Worm (Caenorhabditis elegans) whole organism, young adult: Measurements from ENCODE around the gene cdc-48.1.

Source experiments
- B0019.2 ChIP-seq: fragments of 200-800 bp; sonication (Bioruptor generic); conservative IDR thresholded peaks from 2 replicates; pipeline ENCODE4 v1.3.6; 2022; ENCODE audit warnings: missing genetic modification reagents, missing genetic modification characterization, missing compliant biosample characterization
- B0336.3 ChIP-seq: fragments of 200-800 bp; sonication (Bioruptor generic); IDR thresholded peaks from 2 replicates; pipeline ENCODE4 v1.3.6; 2022; ENCODE audit warnings: missing genetic modification characterization, missing compliant biosample characterization
- C06A6.2 ChIP-seq: fragments of 200-800 bp; sonication (Bioruptor generic); conservative IDR thresholded peaks from 2 replicates; pipeline ENCODE4 v1.3.6; 2022; ENCODE audit warnings: missing genetic modification characterization, missing compliant biosample characterization
- F49E8.2 ChIP-seq: sonication (generic microtip); optimal IDR thresholded peaks from 3 replicates; lab custom pipeline; 2017; ENCODE audit warnings: missing genetic modification characterization, mild to moderate bottlenecking, missing compliant biosample characterization, antibody characterized with exemption, moderate library complexity; ENCODE audit not compliant: insufficient read depth
- F55B11.4 ChIP-seq: sonication (generic microtip); optimal IDR thresholded peaks from 2 replicates; lab custom pipeline; 2016; ENCODE audit warnings: missing compliant biosample characterization, missing genetic modification characterization, borderline replicate concordance; ENCODE audit not compliant: insufficient read depth
- F57A8.1 ChIP-seq: fragments of 200-800 bp; sonication (Bioruptor generic); optimal IDR thresholded peaks from 2 replicates; lab custom pipeline; 2018; ENCODE audit warnings: mild to moderate bottlenecking, missing genetic modification characterization, moderate library complexity, missing compliant biosample characterization
- T07F8.4 ChIP-seq: sonication (generic microtip); optimal IDR thresholded peaks from 2 replicates; lab custom pipeline; 2016; ENCODE audit warnings: mild to moderate bottlenecking, missing genetic modification characterization, moderate library complexity, missing compliant biosample characterization
- T26A5.8 ChIP-seq: sonication (generic microtip); optimal IDR thresholded peaks from 2 replicates; lab custom pipeline; 2016; ENCODE audit warnings: missing genetic modification characterization, missing compliant biosample characterization
- Y53G8AR.9 ChIP-seq: fragments of 200-800 bp; sonication (Bioruptor generic); conservative IDR thresholded peaks from 2 replicates; pipeline ENCODE4 v1.3.6; 2022; ENCODE audit warnings: missing genetic modification reagents, missing genetic modification characterization, missing compliant biosample characterization
- Y79H2A.3 ChIP-seq: fragments of 200-800 bp; sonication (Bioruptor generic); conservative IDR thresholded peaks from 2 replicates; pipeline ENCODE4 v1.3.6; 2022; ENCODE audit warnings: missing genetic modification reagents, missing genetic modification characterization, missing compliant biosample characterization
- aptf-2 ChIP-seq: fragments of 200-800 bp; sonication (Bioruptor generic); conservative IDR thresholded peaks from 2 replicates; pipeline ENCODE4 v1.3.6; 2022; ENCODE audit warnings: missing genetic modification reagents, missing genetic modification characterization, missing compliant biosample characterization
- athp-1 ChIP-seq: sonication (generic microtip); optimal IDR thresholded peaks from 2 replicates; lab custom pipeline; 2017; ENCODE audit warnings: mild to moderate bottlenecking, missing genetic modification characterization, missing compliant biosample characterization
- attf-5 ChIP-seq: fragments of 200-800 bp; sonication (Bioruptor generic); optimal IDR thresholded peaks from 2 replicates; lab custom pipeline; 2018; ENCODE audit warnings: mild to moderate bottlenecking, missing genetic modification characterization, missing compliant biosample characterization
- bed-2 ChIP-seq: fragments of 200-800 bp; sonication (Bioruptor generic); IDR thresholded peaks from 2 replicates; pipeline ENCODE4 v1.3.6; 2022; ENCODE audit warnings: missing genetic modification reagents, missing genetic modification characterization, missing compliant biosample characterization
- ceh-79 ChIP-seq: sonication (generic microtip); optimal IDR thresholded peaks from 2 replicates; lab custom pipeline; 2017; ENCODE audit warnings: mild to moderate bottlenecking, missing genetic modification characterization, missing compliant biosample characterization
- chd-7 ChIP-seq: sonication (generic microtip); optimal IDR thresholded peaks from 2 replicates; lab custom pipeline; 2016; ENCODE audit warnings: mild to moderate bottlenecking, missing genetic modification characterization, moderate library complexity, missing compliant biosample characterization
- dpl-1 ChIP-seq: fragments of 150-350 bp; optimal IDR thresholded peaks from 2 replicates; lab custom pipeline; 2014; ENCODE audit warnings: missing biosample characterization, missing genetic modification reagents, missing genetic modification characterization
- efl-1 ChIP-seq: fragments of 150-350 bp; optimal IDR thresholded peaks from 2 replicates; lab custom pipeline; 2014; ENCODE audit warnings: missing biosample characterization, missing genetic modification reagents, missing genetic modification characterization
- egrh-3 ChIP-seq: fragments of 200-800 bp; sonication (Bioruptor generic); IDR thresholded peaks from 2 replicates; pipeline ENCODE4 v1.3.6; 2022; ENCODE audit warnings: missing genetic modification reagents, missing genetic modification characterization, missing compliant biosample characterization
- ekl-4 ChIP-seq: fragments of 200-800 bp; sonication (Bioruptor generic); IDR thresholded peaks from 2 replicates; pipeline ENCODE4 v1.3.6; 2022; ENCODE audit warnings: missing genetic modification reagents, missing genetic modification characterization, missing compliant biosample characterization
- fkh-3 ChIP-seq: sonication (generic microtip); optimal IDR thresholded peaks from 2 replicates; lab custom pipeline; 2016; ENCODE audit warnings: mild to moderate bottlenecking, missing genetic modification characterization, missing compliant biosample characterization
- him-1 ChIP-seq: sonication (generic microtip); optimal IDR thresholded peaks from 2 replicates; lab custom pipeline; 2016; ENCODE audit warnings: missing genotype, missing genetic modification reagents, missing genetic modification characterization, missing compliant biosample characterization
- hlh-26 ChIP-seq: fragments of 200-800 bp; sonication (Bioruptor generic); conservative IDR thresholded peaks from 2 replicates; pipeline ENCODE4 v1.3.6; 2022; ENCODE audit warnings: missing genetic modification reagents, missing genetic modification characterization, missing compliant biosample characterization
- hmg-1.2 ChIP-seq: fragments of 200-800 bp; sonication (Bioruptor generic); IDR thresholded peaks from 2 replicates; pipeline ENCODE4 v1.3.6; 2022; ENCODE audit warnings: missing genetic modification reagents, missing genetic modification characterization, missing compliant biosample characterization
- hrde-1 ChIP-seq: sonication (generic microtip); optimal IDR thresholded peaks from 2 replicates; lab custom pipeline; 2016; ENCODE audit warnings: missing genetic modification characterization, mild to moderate bottlenecking, missing compliant biosample characterization, moderate library complexity, missing genotype, missing genetic modification reagents, borderline replicate concordance
- hsf-1 ChIP-seq: fragments of 200-800 bp; sonication (Bioruptor generic); IDR thresholded peaks from 2 replicates; pipeline ENCODE4 v1.3.6; 2022; ENCODE audit warnings: missing genetic modification reagents, missing genetic modification characterization, missing compliant biosample characterization
- lag-1 ChIP-seq: fragments of 200-800 bp; sonication (Bioruptor generic); IDR thresholded peaks from 2 replicates; pipeline ENCODE4 v1.3.6; 2022; ENCODE audit warnings: missing genetic modification reagents, missing genetic modification characterization, missing compliant biosample characterization
- let-526 ChIP-seq: fragments of 200-800 bp; sonication (Bioruptor generic); IDR thresholded peaks from 2 replicates; pipeline ENCODE4 v1.3.6; 2022; ENCODE audit warnings: missing genetic modification reagents, missing genetic modification characterization, missing compliant biosample characterization
- let-607 ChIP-seq, 2 experiments: fragments of 200-800 bp in 1 of 2; sonication (Bioruptor generic) in 1 of 2; sonication (generic microtip) in 1 of 2; optimal IDR thresholded peaks; 2 replicates each; lab custom pipeline; 2016 to 2018; ENCODE audit warnings: mild to moderate bottlenecking in 2 of 2, missing compliant biosample characterization in 2 of 2, missing genetic modification characterization in 2 of 2, moderate library complexity in 2 of 2, missing genotype in 1 of 2
- lin-40 ChIP-seq: sonication (generic microtip); optimal IDR thresholded peaks from 2 replicates; lab custom pipeline; 2016; ENCODE audit warnings: missing genetic modification characterization, mild to moderate bottlenecking, missing compliant biosample characterization, missing genotype, missing genetic modification reagents
- madf-10 ChIP-seq: sonication (generic microtip); optimal IDR thresholded peaks from 2 replicates; lab custom pipeline; 2016; ENCODE audit warnings: mild to moderate bottlenecking, missing genetic modification characterization, missing compliant biosample characterization
- madf-6 ChIP-seq: fragments of 200-800 bp; sonication (Bioruptor generic); IDR thresholded peaks from 2 replicates; pipeline ENCODE4 v1.3.6; 2022; ENCODE audit warnings: missing genetic modification reagents, missing genetic modification characterization, missing compliant biosample characterization
- mel-28 ChIP-seq: sonication (generic microtip); optimal IDR thresholded peaks from 2 replicates; lab custom pipeline; 2016; ENCODE audit warnings: borderline replicate concordance, mild to moderate bottlenecking, missing genetic modification characterization, missing compliant biosample characterization
- nfya-2 ChIP-seq: fragments of 200-800 bp; sonication (Bioruptor generic); IDR thresholded peaks from 2 replicates; pipeline ENCODE4 v1.3.6; 2022; ENCODE audit warnings: missing genetic modification reagents, missing genetic modification characterization, missing compliant biosample characterization
- nhr-27 ChIP-seq: fragments of 200-800 bp; sonication (Bioruptor generic); optimal IDR thresholded peaks from 2 replicates; lab custom pipeline; 2018; ENCODE audit warnings: mild to moderate bottlenecking, missing genetic modification characterization, moderate library complexity, missing compliant biosample characterization
- nhr-90 ChIP-seq: sonication (generic microtip); optimal IDR thresholded peaks from 2 replicates; lab custom pipeline; 2016; ENCODE audit warnings: missing genotype, mild to moderate bottlenecking, missing genetic modification characterization, missing compliant biosample characterization
- pha-4 ChIP-seq: fragments of 150-350 bp; sonication (generic microtip); optimal IDR thresholded peaks from 2 replicates; lab custom pipeline; 2014; ENCODE audit warnings: missing biosample characterization, missing genetic modification reagents, missing genetic modification characterization
- rpc-1 ChIP-seq, 2 experiments: fragments of 150-350 bp in 1 of 2; sonication (generic microtip) in 1 of 2; optimal IDR thresholded peaks; 2 replicates each; lab custom pipeline; 2014 to 2018; ENCODE audit warnings: missing biosample characterization in 1 of 2, missing genetic modification characterization in 1 of 2, missing genetic modification reagents in 1 of 2, missing genotype in 1 of 2
- sdz-38 ChIP-seq: sonication (generic microtip); optimal IDR thresholded peaks from 2 replicates; lab custom pipeline; 2016; ENCODE audit warnings: missing genotype, missing genetic modification characterization, missing compliant biosample characterization
- somi-1 ChIP-seq: fragments of 200-800 bp; sonication (Bioruptor generic); optimal IDR thresholded peaks from 2 replicates; lab custom pipeline; 2018; ENCODE audit warnings: mild to moderate bottlenecking, missing genetic modification characterization, missing compliant biosample characterization
- tlf-1 ChIP-seq: fragments of 200-800 bp; sonication (Bioruptor generic); optimal IDR thresholded peaks from 2 replicates; lab custom pipeline; 2018; ENCODE audit warnings: mild to moderate bottlenecking, missing genetic modification characterization, missing compliant biosample characterization
- zfh-2 ChIP-seq: fragments of 200-800 bp; sonication (Bioruptor generic); conservative IDR thresholded peaks from 2 replicates; pipeline ENCODE4 v1.3.6; 2022; ENCODE audit warnings: missing genetic modification reagents, missing genetic modification characterization, missing compliant biosample characterization
- ztf-18 ChIP-seq: sonication (generic microtip); optimal IDR thresholded peaks from 2 replicates; lab custom pipeline; 2016; ENCODE audit warnings: missing genotype, mild to moderate bottlenecking, missing genetic modification characterization, missing compliant biosample characterization
- ztf-28 ChIP-seq: fragments of 200-800 bp; sonication (Bioruptor generic); IDR thresholded peaks from 2 replicates; pipeline ENCODE4 v1.3.6; 2022; ENCODE audit warnings: missing genetic modification reagents, missing genetic modification characterization, missing compliant biosample characterization
- ztf-6 ChIP-seq: fragments of 200-800 bp; sonication (Bioruptor generic); IDR thresholded peaks from 2 replicates; pipeline ENCODE4 v1.3.6; 2022; ENCODE audit warnings: missing genetic modification reagents, missing genetic modification characterization, missing compliant biosample characterization

The cdc-48.1 gene

DNA sequence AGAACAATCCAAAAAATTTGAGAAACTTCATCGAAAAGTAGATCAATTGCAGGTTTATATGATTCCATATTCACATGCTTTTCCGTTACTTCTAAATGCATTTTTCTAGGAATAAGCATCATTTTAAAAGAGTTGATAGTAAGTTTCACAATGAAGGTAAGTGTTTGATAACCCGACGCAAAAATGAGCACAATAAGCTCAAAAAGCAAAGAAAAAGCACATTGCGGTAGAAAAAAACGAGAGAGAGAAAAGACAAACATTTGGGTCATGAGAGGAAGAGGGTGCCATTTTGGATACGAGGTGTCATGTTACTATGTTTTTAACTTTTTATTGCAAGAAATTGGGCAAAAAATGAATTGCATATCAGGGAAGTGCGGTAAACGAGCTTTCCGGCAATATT is 38.8 kb downstream of the cdc-48.1 start, which contains the start of gene F59B10.6:
Gene F59B10.6 (minus strand): TSS at position 101 of the 400 bp plus-strand sequence.
- TF ChIP-seq tlf-1 (GFP tag; lab: Kevin White, UChicago) (no peak), ztf-18 (no peak), F49E8.2 (tag; lab: Kevin White, UChicago) (no peak), attf-5 (no peak), pha-4 (tag; lab: Kevin White, UChicago) (no peak), B0019.2 (GFP tag; lab: Robert Waterston, UW) (no peak), hlh-26 (GFP tag; lab: Robert Waterston, UW) (no peak)

DNA sequence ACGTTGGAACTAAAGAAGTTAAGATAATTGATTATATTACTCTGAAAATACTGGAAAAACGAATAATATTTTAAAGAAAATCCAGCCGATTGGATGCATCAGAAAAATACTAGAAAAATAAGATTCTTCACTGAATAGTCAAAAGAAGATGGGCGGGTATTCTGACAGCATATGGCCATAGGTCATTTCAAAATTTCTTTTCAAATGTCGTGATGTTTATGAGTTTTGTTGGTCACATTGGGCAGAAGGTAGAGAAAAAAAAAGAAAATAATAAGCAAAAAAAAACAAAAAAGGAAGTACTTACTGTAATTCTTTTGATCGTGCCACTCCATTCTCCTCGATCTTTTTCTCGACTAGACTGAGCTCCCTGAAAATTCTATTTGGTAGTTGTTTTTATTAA is 39.6 kb downstream of the cdc-48.1 start, which contains the start of gene F59B10.5:
Gene F59B10.5 (minus strand): TSS at position 101 of the 400 bp plus-strand sequence.
- TF ChIP-seq bed-2 (GFP tag; lab: Robert Waterston, UW) (no peak), efl-1 (GFP tag; lab: Kevin White, UChicago) (no peak), ceh-79 (no peak), madf-6 (GFP tag; lab: Robert Waterston, UW) (no peak), somi-1 (GFP tag; lab: Kevin White, UChicago) (no peak), attf-5 (no peak), hsf-1 (GFP tag; lab: Robert Waterston, UW) (no peak), rpc-1 (optimal IDR thresholded peaks at IDR 0.05; lab: Kevin White, UChicago) (no peak), rpc-1 (tag; optimal IDR thresholded peaks at IDR 0.05; lab: Kevin White, UChicago) (no peak), nhr-90 (no peak), ekl-4 (GFP tag; lab: Robert Waterston, UW) (no peak), let-526 (GFP tag; lab: Robert Waterston, UW) (no peak), hmg-1.2 (no peak)

DNA sequence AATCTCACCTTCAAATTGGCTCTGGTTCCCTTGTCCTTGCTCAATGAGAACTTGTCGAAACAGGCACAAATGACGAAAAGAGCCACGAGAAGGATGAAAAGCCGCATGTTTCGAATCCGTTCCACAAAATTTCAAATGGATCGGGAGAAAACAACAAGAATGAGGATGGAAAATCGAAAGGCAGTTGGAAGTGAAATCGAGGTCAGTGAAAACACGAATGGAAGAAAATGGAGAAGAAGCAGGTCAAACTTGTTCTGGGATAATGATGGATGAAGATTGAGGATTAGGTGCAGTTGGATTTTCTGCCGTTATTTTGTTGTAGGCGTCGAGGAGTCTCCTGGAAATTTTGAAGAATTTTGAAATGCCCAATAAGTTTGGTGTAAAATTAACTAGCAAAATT is 40.2 kb downstream of the cdc-48.1 start:
- TF ChIP-seq ztf-6 (GFP tag; lab: Robert Waterston, UW), result no peak
- no peak for TF ChIP-seq dpl-1
- TF ChIP-seq tlf-1 (GFP tag; lab: Kevin White, UChicago), result no peak
- no peak for TF ChIP-seq athp-1 (tag; lab: Kevin White, UChicago)
- TF ChIP-seq ceh-79, result no peak
- no peak for TF ChIP-seq fkh-3 (tag; lab: Kevin White, UChicago)
- no peak for TF ChIP-seq F57A8.1
- TF ChIP-seq madf-10 (tag; lab: Kevin White, UChicago), result no peak
- TF ChIP-seq F49E8.2 (tag; lab: Kevin White, UChicago), result no peak
- TF ChIP-seq C06A6.2 (GFP tag; lab: Robert Waterston, UW), result no peak
- no peak for TF ChIP-seq B0336.3 (GFP tag; lab: Robert Waterston, UW)
- no peak for TF ChIP-seq lin-40
- TF ChIP-seq mel-28 (tag; lab: Kevin White, UChicago), result no peak
- TF ChIP-seq sdz-38 (tag; lab: Kevin White, UChicago), result no peak
- no peak for TF ChIP-seq Y53G8AR.9 (GFP tag; lab: Robert Waterston, UW)
- no peak for TF ChIP-seq zfh-2 (GFP tag; lab: Robert Waterston, UW)
- no peak for TF ChIP-seq him-1 (tag; lab: Kevin White, UChicago)
- no peak for TF ChIP-seq egrh-3 (GFP tag; lab: Robert Waterston, UW)
- TF ChIP-seq aptf-2 (GFP tag; lab: Robert Waterston, UW), result no peak

DNA sequence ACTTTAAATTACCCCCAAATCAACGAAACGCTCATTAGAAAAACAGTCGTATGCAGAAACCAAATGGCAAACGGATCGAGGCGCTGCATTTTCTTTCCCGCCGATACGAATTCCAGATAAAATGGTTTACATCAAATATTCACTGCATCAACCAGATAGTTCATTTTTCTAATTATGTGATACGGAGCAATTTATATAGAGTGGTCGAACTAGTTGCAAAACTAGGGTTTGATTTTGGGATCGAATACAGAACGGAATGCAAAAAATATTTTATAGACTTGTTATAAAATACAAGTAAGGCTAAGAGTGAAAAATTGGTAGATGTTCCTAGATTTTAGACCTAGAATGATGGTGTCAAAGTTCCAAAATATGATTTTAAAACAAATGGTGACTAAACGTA is 43.3 kb downstream of the cdc-48.1 start:
- no peak for TF ChIP-seq lag-1 (GFP tag; lab: Robert Waterston, UW)
- TF ChIP-seq hrde-1 (tag; lab: Kevin White, UChicago), result no peak
- no peak for TF ChIP-seq F55B11.4
- TF ChIP-seq ceh-79, result no peak
- no peak for TF ChIP-seq Y79H2A.3
- no peak for TF ChIP-seq nhr-27 (tag; lab: Kevin White, UChicago)
- TF ChIP-seq B0336.3 (GFP tag; lab: Robert Waterston, UW), result no peak
- TF ChIP-seq chd-7 (tag; lab: Kevin White, UChicago), result no peak
- TF ChIP-seq let-607 (tag; optimal IDR thresholded peaks at IDR 0.05; lab: Kevin White, UChicago), result no peak
- TF ChIP-seq T26A5.8 (tag; lab: Kevin White, UChicago), result no peak
- TF ChIP-seq nfya-2 (GFP tag; lab: Robert Waterston, UW), result no peak
- no peak for TF ChIP-seq ztf-28 (GFP tag; lab: Robert Waterston, UW)
- TF ChIP-seq T07F8.4 (tag; lab: Kevin White, UChicago), result no peak
- TF ChIP-seq egrh-3 (GFP tag; lab: Robert Waterston, UW), result no peak
